Fruit fly (Drosophila melanogaster) whole organism, prepupa: ENCODE results near the gene CG11560.

Experiments
- CG10669 ChIP-seq: fragments of 200-800 bp; sonication (Bioruptor generic); optimal IDR thresholded peaks from 3 replicates; lab custom pipeline; 2018; ENCODE audit warnings: missing biosample characterization, mild to moderate bottlenecking, missing genetic modification characterization, moderate library complexity
- CG11294 ChIP-seq: fragments of 200-800 bp; sonication (Bioruptor generic); IDR thresholded peaks from 2 replicates; pipeline ENCODE4 v1.3.6; 2022; ENCODE audit warnings: missing biosample characterization, missing genetic modification characterization
- CG34406 ChIP-seq: fragments of 200-800 bp; sonication (Bioruptor generic); optimal IDR thresholded peaks from 3 replicates; lab custom pipeline; 2016; ENCODE audit warnings: missing biosample characterization, missing genetic modification characterization
- CG6808 ChIP-seq: fragments of 200-800 bp; sonication (Bioruptor generic); optimal IDR thresholded peaks from 3 replicates; lab custom pipeline; 2017; ENCODE audit warnings: missing biosample characterization, missing genetic modification characterization, mild to moderate bottlenecking, moderate library complexity, missing genetic modification reagents
- Eip93F ChIP-seq: fragments of 200-800 bp; sonication (Bioruptor generic); optimal IDR thresholded peaks from 2 replicates; lab custom pipeline; 2016; ENCODE audit warnings: missing biosample characterization, mild to moderate bottlenecking, missing genetic modification characterization
- Hr39 ChIP-seq: fragments of 200-800 bp; sonication (Bioruptor generic); optimal IDR thresholded peaks from 2 replicates; lab custom pipeline; 2016; ENCODE audit warnings: missing biosample characterization, missing genetic modification characterization
- Sox102F ChIP-seq: fragments of 200-800 bp; sonication (Bioruptor generic); optimal IDR thresholded peaks from 2 replicates; lab custom pipeline; 2016; ENCODE audit warnings: missing biosample characterization, mild to moderate bottlenecking, missing genetic modification characterization
- dac ChIP-seq: fragments of 200-800 bp; sonication (Bioruptor generic); optimal IDR thresholded peaks from 2 replicates; lab custom pipeline; 2017; ENCODE audit warnings: missing biosample characterization, mild to moderate bottlenecking, missing genetic modification characterization
- dsx ChIP-seq: fragments of 200-800 bp; optimal IDR thresholded peaks from 3 replicates; lab custom pipeline; 2019; ENCODE audit warnings: missing biosample characterization, mild to moderate bottlenecking, missing genetic modification characterization, moderate library complexity; ENCODE audit not compliant: poor library complexity, severe bottlenecking
- esn ChIP-seq: fragments of 200-800 bp; sonication (Bioruptor generic); optimal IDR thresholded peaks from 2 replicates; lab custom pipeline; 2016; ENCODE audit warnings: missing biosample characterization, mild to moderate bottlenecking, missing genetic modification characterization, moderate library complexity
- lz ChIP-seq: fragments of 200-800 bp; sonication (Bioruptor generic); optimal IDR thresholded peaks from 3 replicates; lab custom pipeline; 2016; ENCODE audit warnings: missing biosample characterization, missing genetic modification characterization
- topi ChIP-seq: fragments of 200-800 bp; sonication (Bioruptor generic); optimal IDR thresholded peaks from 3 replicates; lab custom pipeline; 2016; ENCODE audit warnings: missing biosample characterization, missing genetic modification characterization

- no peak for TF ChIP-seq Hr39
- peak; percentile 50 for TF ChIP-seq dsx (GFP tag; lab: Kevin White, UChicago)
- TF ChIP-seq CG10669: peak; percentile 36
- TF ChIP-seq CG6808 (GFP tag; lab: Kevin White, UChicago): no peak
- TF ChIP-seq lz (GFP tag; lab: Kevin White, UChicago): no peak
- no peak for TF ChIP-seq esn (GFP tag; lab: Kevin White, UChicago)
- no peak for TF ChIP-seq Eip93F
- peak; percentile 4 for TF ChIP-seq topi (GFP tag; lab: Kevin White, UChicago)
- no peak for TF ChIP-seq Sox102F (GFP tag; lab: Kevin White, UChicago)
- peak; percentile 5 for TF ChIP-seq CG34406 (GFP tag; lab: Kevin White, UChicago)
- TF ChIP-seq dac (GFP tag; lab: Kevin White, UChicago): no peak
- TF ChIP-seq CG11294 (GFP tag; lab: Robert Waterston, UW): no peak
Observed at dm6 chr3L:12112967-12113366, 6.9 kb upstream of the CG11560 start.
